Worm (Caenorhabditis elegans) whole organism, L1 larva: Measurements from ENCODE around the gene Y8A9A.2.

Experiments used
- F16B12.6 ChIP-seq: fragments of 150-350 bp; optimal IDR thresholded peaks from 2 replicates; lab custom pipeline; 2014; ENCODE audit warnings: missing biosample characterization, missing genetic modification characterization
- ces-1 ChIP-seq: fragments of 150-350 bp; optimal IDR thresholded peaks from 2 replicates; lab custom pipeline; 2014; ENCODE audit warnings: missing biosample characterization, missing genetic modification reagents, missing genetic modification characterization
- dpl-1 ChIP-seq, 3 experiments: fragments of 150-350 bp in 2 of 3; sonication (generic microtip) in 1 of 3; optimal IDR thresholded peaks; 2 replicates each; lab custom pipeline; 2014 to 2017; ENCODE audit warnings: missing biosample characterization in 3 of 3, missing genetic modification characterization in 3 of 3, missing genetic modification reagents in 3 of 3
- egl-27 ChIP-seq, 2 experiments: fragments of 150-350 bp in 1 of 2; sonication (generic microtip); optimal IDR thresholded peaks; 3 replicates each; lab custom pipeline; 2017 to 2018; ENCODE audit warnings: missing biosample characterization in 2 of 2, missing genetic modification characterization in 2 of 2, missing genetic modification reagents in 2 of 2
- nhr-11 ChIP-seq: fragments of 150-350 bp; optimal IDR thresholded peaks from 2 replicates; lab custom pipeline; 2014; ENCODE audit warnings: missing biosample characterization, missing genetic modification characterization
- zag-1 ChIP-seq: fragments of 150-350 bp; optimal IDR thresholded peaks from 2 replicates; lab custom pipeline; 2014; ENCODE audit warnings: missing biosample characterization, missing genetic modification characterization
- ztf-4 ChIP-seq: fragments of 150-350 bp; optimal IDR thresholded peaks from 2 replicates; lab custom pipeline; 2014; ENCODE audit warnings: missing biosample characterization, missing genetic modification characterization

ce11 chrII:3785257-3785656, 10.2 kb upstream of the Y8A9A.2 start, which contains the start of gene T24E12.1:
- TF ChIP-seq ztf-4 (tag; lab: Kevin White, UChicago) (no peak), egl-27 (tag; optimal IDR thresholded peaks at IDR 0.05; lab: Kevin White, UChicago) (no peak), dpl-1 (GFP tag; optimal IDR thresholded peaks at IDR 0.05; lab: Kevin White, UChicago) (no peak), ces-1 (GFP tag; lab: Kevin White, UChicago) (no peak), zag-1 (no peak), nhr-11 (tag; lab: Kevin White, UChicago) (no peak), F16B12.6 (no peak)
